Worm (Caenorhabditis elegans) whole organism, L1 larva: Measurements from ENCODE around the gene bath-20.

Experiments
- C04F5.9 ChIP-seq: sonication (generic microtip); optimal IDR thresholded peaks from 2 replicates; lab custom pipeline; 2016; ENCODE audit warnings: missing genetic modification characterization, missing compliant biosample characterization
- C16A3.4 ChIP-seq: fragments of 150-350 bp; optimal IDR thresholded peaks from 2 replicates; lab custom pipeline; 2014; ENCODE audit warnings: missing biosample characterization, missing genetic modification characterization
- F16B12.6 ChIP-seq: fragments of 150-350 bp; optimal IDR thresholded peaks from 2 replicates; lab custom pipeline; 2014; ENCODE audit warnings: missing biosample characterization, missing genetic modification characterization
- Y116A8C.19 ChIP-seq: sonication (generic microtip); optimal IDR thresholded peaks from 2 replicates; lab custom pipeline; 2016; ENCODE audit warnings: missing compliant biosample characterization, missing genetic modification characterization, borderline replicate concordance
- alr-1 ChIP-seq: fragments of 200-800 bp; sonication (Bioruptor generic); optimal IDR thresholded peaks from 2 replicates; lab custom pipeline; 2018; ENCODE audit warnings: borderline replicate concordance, mild to moderate bottlenecking, missing genetic modification characterization, missing compliant biosample characterization
- ceh-88 ChIP-seq: fragments of 200-800 bp; sonication (Bioruptor generic); IDR thresholded peaks from 2 replicates; pipeline ENCODE4 v1.3.6; 2022; ENCODE audit warnings: missing genetic modification characterization, missing compliant biosample characterization
- dsc-1 ChIP-seq: sonication (generic microtip); optimal IDR thresholded peaks from 2 replicates; lab custom pipeline; 2016; ENCODE audit warnings: mild to moderate bottlenecking, missing genetic modification characterization, missing compliant biosample characterization
- efl-1 ChIP-seq, 4 experiments: fragments of 150-350 bp; optimal IDR thresholded peaks in 3 of 4; peaks in 1 of 4; 1 replicate in 1 of 4; 2 replicates in 3 of 4; lab custom pipeline; 2014; ENCODE audit warnings: missing biosample characterization in 2 of 4, missing genetic modification characterization in 2 of 4, missing genetic modification reagents in 2 of 4
- egl-27 ChIP-seq, 2 experiments: fragments of 150-350 bp in 1 of 2; sonication (generic microtip); optimal IDR thresholded peaks; 3 replicates each; lab custom pipeline; 2017 to 2018; ENCODE audit warnings: missing biosample characterization in 2 of 2, missing genetic modification characterization in 2 of 2, missing genetic modification reagents in 2 of 2
- elt-2 ChIP-seq: sonication (generic microtip); optimal IDR thresholded peaks from 2 replicates; lab custom pipeline; 2016; ENCODE audit warnings: missing genetic modification characterization, mild to moderate bottlenecking, inconsistent platforms, missing compliant biosample characterization, missing genetic modification reagents
- ets-5 ChIP-seq: fragments of 200-800 bp; sonication (Bioruptor generic); IDR thresholded peaks from 2 replicates; pipeline ENCODE4 v1.3.6; 2022; ENCODE audit warnings: missing genetic modification characterization, missing compliant biosample characterization
- fkh-10 ChIP-seq: sonication (generic microtip); optimal IDR thresholded peaks from 2 replicates; lab custom pipeline; 2017; ENCODE audit warnings: missing biosample characterization, missing genetic modification reagents, missing genetic modification characterization
- fkh-4 ChIP-seq: sonication (generic microtip); optimal IDR thresholded peaks from 2 replicates; lab custom pipeline; 2016; ENCODE audit warnings: missing compliant biosample characterization, missing genetic modification characterization, borderline replicate concordance
- fkh-8 ChIP-seq: sonication (generic microtip); optimal IDR thresholded peaks from 2 replicates; lab custom pipeline; 2016; ENCODE audit warnings: mild to moderate bottlenecking, missing genetic modification characterization, missing compliant biosample characterization
- hlh-17 ChIP-seq: fragments of 200-800 bp; sonication (Bioruptor generic); optimal IDR thresholded peaks from 2 replicates; lab custom pipeline; 2018; ENCODE audit warnings: missing genetic modification characterization, mild to moderate bottlenecking, missing compliant biosample characterization, moderate library complexity, borderline replicate concordance
- jun-1 ChIP-seq: fragments of 150-350 bp; optimal IDR thresholded peaks from 2 replicates; lab custom pipeline; 2014; ENCODE audit warnings: missing biosample characterization, missing genetic modification reagents, missing genetic modification characterization
- lin-14 ChIP-seq: fragments of 200-800 bp; sonication (Bioruptor generic); optimal IDR thresholded peaks from 2 replicates; lab custom pipeline; 2018; ENCODE audit warnings: mild to moderate bottlenecking, missing genetic modification characterization, moderate library complexity, missing compliant biosample characterization
- lin-35 ChIP-seq, 2 experiments: fragments of 150-350 bp; optimal IDR thresholded peaks; 2 replicates each; lab custom pipeline; 2014; ENCODE audit warnings: missing biosample characterization in 2 of 2, missing genetic modification characterization in 2 of 2, missing genetic modification reagents in 2 of 2
- nhr-11 ChIP-seq: fragments of 150-350 bp; optimal IDR thresholded peaks from 2 replicates; lab custom pipeline; 2014; ENCODE audit warnings: missing biosample characterization, missing genetic modification characterization
- nhr-19 ChIP-seq: fragments of 200-800 bp; sonication (Bioruptor generic); conservative IDR thresholded peaks from 2 replicates; pipeline ENCODE4 v1.3.6; 2022; ENCODE audit warnings: missing genetic modification characterization, missing compliant biosample characterization
- nhr-28 ChIP-seq: fragments of 150-350 bp; optimal IDR thresholded peaks from 2 replicates; lab custom pipeline; 2014; ENCODE audit warnings: missing biosample characterization, missing genetic modification characterization
- nhr-77 ChIP-seq: fragments of 150-350 bp; optimal IDR thresholded peaks from 2 replicates; lab custom pipeline; 2014; ENCODE audit warnings: missing biosample characterization, missing genetic modification characterization
- nhr-84 ChIP-seq: sonication (generic microtip); optimal IDR thresholded peaks from 2 replicates; lab custom pipeline; 2017; ENCODE audit warnings: missing biosample characterization, missing genetic modification characterization
- nhr-85 ChIP-seq: sonication (generic microtip); peaks from one replicate; lab custom pipeline; 2016; ENCODE audit warnings: missing genetic modification characterization, inconsistent platforms, missing compliant biosample characterization
- pqm-1 ChIP-seq: sonication (generic microtip); optimal IDR thresholded peaks from 3 replicates; lab custom pipeline; 2017; ENCODE audit warnings: missing biosample characterization, missing genetic modification characterization
- rnt-1 ChIP-seq: sonication (generic microtip); optimal IDR thresholded peaks from 2 replicates; lab custom pipeline; 2016; ENCODE audit warnings: mild to moderate bottlenecking, missing genetic modification characterization, moderate library complexity, missing compliant biosample characterization
- skn-1 ChIP-seq: fragments of 150-350 bp; optimal IDR thresholded peaks from 2 replicates; lab custom pipeline; 2014; ENCODE audit warnings: missing biosample characterization, missing genetic modification characterization
- sptf-1 ChIP-seq: fragments of 150-350 bp; optimal IDR thresholded peaks from 2 replicates; lab custom pipeline; 2014; ENCODE audit warnings: missing biosample characterization, missing genetic modification characterization
- unc-130 ChIP-seq: fragments of 150-350 bp; optimal IDR thresholded peaks from 2 replicates; lab custom pipeline; 2017; ENCODE audit warnings: missing biosample characterization, missing genetic modification characterization, inconsistent platforms
- unc-30 ChIP-seq: sonication (generic microtip); optimal IDR thresholded peaks from 2 replicates; lab custom pipeline; 2017; ENCODE audit warnings: missing biosample characterization, missing genetic modification characterization
- unc-98 ChIP-seq: fragments of 200-800 bp; sonication (Bioruptor generic); IDR thresholded peaks from 2 replicates; pipeline ENCODE4 v1.3.6; 2022; ENCODE audit warnings: missing genetic modification characterization, missing compliant biosample characterization
- ztf-4 ChIP-seq: fragments of 150-350 bp; optimal IDR thresholded peaks from 2 replicates; lab custom pipeline; 2014; ENCODE audit warnings: missing biosample characterization, missing genetic modification characterization

bath-20 gene

DNA sequence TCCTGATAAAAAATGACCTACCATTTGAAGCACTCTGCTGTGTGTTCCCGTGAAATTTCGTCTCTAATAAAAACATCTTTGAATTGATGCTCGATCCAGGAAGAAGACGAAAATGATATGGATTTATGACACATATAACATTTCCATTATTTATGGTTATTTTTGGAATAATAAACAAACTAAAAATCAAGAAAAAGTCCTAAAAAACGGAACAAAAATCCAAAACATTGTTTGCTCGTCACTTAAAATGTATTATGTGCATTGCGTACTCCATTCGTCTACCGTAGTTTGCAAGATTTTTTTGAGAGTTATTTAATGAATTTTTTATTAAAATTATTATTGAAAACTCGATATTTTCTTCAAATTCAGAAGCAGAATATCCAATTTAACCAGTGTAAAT is at the start of gene bath-20:
bath-20 (minus strand) TSS at position 101 of the 400 bp plus-strand sequence.
- no peak for TF ChIP-seq efl-1 (optimal IDR thresholded peaks at IDR 0.05; lab: Kevin White, UChicago)
- TF ChIP-seq efl-1 (GFP tag; optimal IDR thresholded peaks at IDR 0.05 in 1 of 2; lab: Kevin White, UChicago), result peak in 1 of 2 experiments; percentile 41
- no peak for TF ChIP-seq nhr-77

DNA sequence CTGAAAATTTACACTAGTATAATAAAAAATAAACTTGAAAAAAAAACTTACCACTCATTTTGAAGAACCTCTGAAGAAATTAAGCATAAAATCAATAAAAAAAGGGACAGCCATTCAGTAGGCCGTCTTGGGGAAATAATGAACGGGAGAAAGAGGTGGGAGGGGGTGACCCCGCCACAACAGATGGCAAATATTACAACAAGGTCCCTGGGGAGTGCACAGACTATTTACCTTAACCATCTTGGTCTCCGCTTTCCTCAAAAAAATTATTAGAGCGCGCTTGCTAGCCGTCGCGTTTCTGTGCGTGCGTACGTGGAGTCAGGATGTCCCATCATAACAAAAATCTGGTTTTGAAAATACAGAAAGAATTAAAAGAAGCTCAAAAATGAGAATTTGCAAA is 49.6 kb upstream of the bath-20 start, which contains the start of gene T16A1.10:
T16A1.10 (minus strand) TSS at position 123 of the 400 bp plus-strand sequence.
- TF ChIP-seq C04F5.9 (tag; lab: Kevin White, UChicago) (no peak), efl-1 (optimal IDR thresholded peaks at IDR 0.05; lab: Kevin White, UChicago) (no peak), efl-1 (GFP tag; optimal IDR thresholded peaks at IDR 0.05 in 1 of 2; lab: Kevin White, UChicago) (peak in 1 of 2 experiments; percentile 17)

DNA sequence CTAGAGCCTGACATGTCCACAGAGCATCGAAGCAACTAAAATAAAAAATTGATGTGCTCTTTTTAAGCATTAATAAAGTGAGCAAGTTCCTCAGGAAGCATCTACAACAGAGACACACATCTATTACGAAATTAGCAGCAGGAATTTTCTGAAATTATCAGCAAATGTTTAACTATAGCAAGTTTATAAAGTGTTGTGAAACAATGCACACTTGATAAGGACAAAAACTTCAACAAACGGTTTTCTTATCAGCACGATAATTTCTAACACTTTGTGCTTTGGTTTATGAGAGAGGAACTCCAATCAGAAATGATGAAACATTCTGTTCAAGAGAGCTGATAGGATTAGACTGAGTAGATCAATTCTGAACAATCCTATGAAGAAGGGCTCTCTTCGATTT is 48.3 kb upstream of the bath-20 start, which contains the start of gene trpl-5:
trpl-5 (minus strand) TSS at position 32 of the 400 bp plus-strand sequence.
- peak; percentile 94 for TF ChIP-seq elt-2 (tag; lab: Kevin White, UChicago)
- TF ChIP-seq unc-30 (tag; lab: Kevin White, UChicago), result no peak
- no peak for TF ChIP-seq fkh-8 (tag; lab: Kevin White, UChicago)
- no peak for TF ChIP-seq nhr-85
- TF ChIP-seq lin-35 (GFP tag; optimal IDR thresholded peaks at IDR 0.05; lab: Kevin White, UChicago), result peak in 1 of 2 experiments; percentile 17
- peak; percentile 59 for TF ChIP-seq jun-1 (tag; lab: Kevin White, UChicago)
- peak; percentile 81 for TF ChIP-seq pqm-1 (tag; lab: Kevin White, UChicago)
- no peak for TF ChIP-seq lin-14 (GFP tag; lab: Kevin White, UChicago)
- TF ChIP-seq rnt-1 (tag; lab: Kevin White, UChicago), result no peak

DNA sequence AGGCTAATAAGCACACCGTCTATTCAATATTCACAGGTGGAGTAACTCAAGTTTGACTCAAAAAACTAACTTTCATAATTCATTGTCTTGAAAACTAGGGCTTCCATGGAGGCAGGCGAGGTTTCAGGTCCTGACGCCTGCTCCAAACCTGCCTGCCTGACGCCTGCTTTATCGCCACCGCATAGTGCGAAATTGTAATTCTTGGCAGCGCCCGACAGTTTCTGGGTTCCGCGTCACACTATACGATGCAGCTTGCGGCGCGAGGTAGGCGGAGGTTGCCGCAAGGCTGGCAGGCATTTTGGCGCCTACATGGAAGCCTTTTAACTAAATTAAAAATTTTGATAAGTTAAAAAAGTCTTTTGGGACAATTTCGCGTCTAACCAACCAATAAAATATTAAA is 44.9 kb upstream of the bath-20 start:
- TF ChIP-seq ets-5, result no peak
- no peak for TF ChIP-seq unc-130
- no peak for TF ChIP-seq unc-98 (GFP tag; lab: Robert Waterston, UW)
- no peak for TF ChIP-seq fkh-10
- TF ChIP-seq hlh-17 (GFP tag; lab: Kevin White, UChicago), result no peak
- TF ChIP-seq Y116A8C.19 (tag; lab: Kevin White, UChicago), result no peak
- TF ChIP-seq F16B12.6 (tag; lab: Kevin White, UChicago), result no peak
- no peak for TF ChIP-seq rnt-1 (tag; lab: Kevin White, UChicago)
- TF ChIP-seq fkh-4 (tag; lab: Kevin White, UChicago), result no peak
- no peak for TF ChIP-seq egl-27 (tag; optimal IDR thresholded peaks at IDR 0.05; lab: Kevin White, UChicago)

DNA sequence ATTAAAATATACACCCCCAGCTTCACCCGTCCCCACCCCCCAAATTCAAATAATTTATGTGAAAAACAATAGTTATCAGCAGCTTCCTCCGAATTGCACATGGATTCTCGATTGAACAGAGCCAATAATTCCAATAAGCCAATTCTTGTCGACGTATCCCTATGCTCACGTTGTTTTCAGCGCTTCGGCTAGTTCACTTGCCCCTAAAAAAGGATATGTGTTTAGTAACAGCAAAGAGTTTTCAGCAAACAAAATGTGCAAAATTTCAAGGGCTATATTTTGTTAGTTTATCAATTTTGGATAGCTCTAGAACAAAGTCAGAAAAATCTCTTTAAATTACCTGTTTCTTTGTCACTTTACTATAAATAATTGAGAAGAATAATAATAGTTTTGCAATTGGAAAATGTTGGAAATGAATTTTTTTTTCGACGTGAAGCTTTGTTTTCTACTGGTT is 41.4 kb upstream of the bath-20 start, which contains the start of the genes T16A1.5 and fbxc-49:
T16A1.5 (minus strand) TSS at position 101 of the 454 bp plus-strand sequence.
fbxc-49 (plus strand) TSS at position 404 of the 454 bp plus-strand sequence.
- TF ChIP-seq nhr-84 (tag; lab: Kevin White, UChicago), result no peak
- TF ChIP-seq sptf-1 (tag; lab: Kevin White, UChicago), result no peak
- TF ChIP-seq, all 84 proteins: peak for 0

DNA sequence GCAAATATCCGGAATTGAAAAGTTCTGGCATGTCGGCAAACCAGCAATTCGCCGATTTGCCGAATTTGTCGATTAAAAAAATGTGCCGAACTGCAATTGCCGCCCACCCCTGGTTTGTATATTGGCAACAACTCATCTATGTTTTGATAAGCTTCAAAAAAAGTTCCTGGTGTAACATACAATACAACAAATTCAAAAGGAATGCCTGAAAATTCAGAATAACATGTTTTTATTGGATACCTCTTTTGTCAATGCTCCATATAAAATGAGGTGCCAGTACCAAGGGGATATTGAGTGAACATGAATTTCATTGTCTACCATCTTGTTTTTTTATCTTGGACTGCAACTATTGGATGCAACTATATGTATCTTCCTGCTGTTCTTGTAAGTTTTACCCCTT is 38.9 kb upstream of the bath-20 start, which contains the start of gene T16A1.4:
T16A1.4 (plus strand) TSS at position 301 of the 400 bp plus-strand sequence.
- TF ChIP-seq nhr-11, result no peak
- TF ChIP-seq unc-30 (tag; lab: Kevin White, UChicago), result no peak
- TF ChIP-seq efl-1 (optimal IDR thresholded peaks at IDR 0.05; lab: Kevin White, UChicago), result no peak
- no peak for TF ChIP-seq efl-1 (GFP tag; optimal IDR thresholded peaks at IDR 0.05 in 1 of 2; lab: Kevin White, UChicago)
- TF ChIP-seq C16A3.4, result no peak
- TF ChIP-seq nhr-85, result no peak
- no peak for TF ChIP-seq alr-1 (tag; lab: Kevin White, UChicago)
- TF ChIP-seq, all 84 proteins: peak for 0

DNA sequence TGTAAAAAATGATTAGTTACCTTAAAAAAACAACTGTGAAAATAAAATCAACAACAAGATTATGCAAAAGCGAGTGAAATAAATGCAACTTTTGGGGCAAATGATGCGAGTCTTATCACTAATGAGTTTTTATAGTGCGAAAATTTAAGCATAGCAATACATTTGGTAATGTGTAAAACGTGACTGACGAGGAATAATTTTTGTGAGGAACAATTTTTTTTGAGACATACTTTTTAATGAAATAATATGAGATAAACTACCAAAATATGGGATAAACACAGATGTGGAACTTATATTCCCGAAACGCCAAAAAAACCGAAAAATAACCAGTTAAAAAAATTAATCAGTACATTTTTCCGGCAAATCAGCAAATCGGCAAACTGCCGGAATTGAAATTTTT is 38.1 kb upstream of the bath-20 start, which contains the start of gene F07E5.9:
F07E5.9 (minus strand) TSS at position 101 of the 400 bp plus-strand sequence.
- no peak for TF ChIP-seq efl-1 (optimal IDR thresholded peaks at IDR 0.05; lab: Kevin White, UChicago)
- TF ChIP-seq efl-1 (GFP tag; optimal IDR thresholded peaks at IDR 0.05 in 1 of 2; lab: Kevin White, UChicago), result peak in 1 of 2 experiments; percentile 9
- TF ChIP-seq skn-1 (tag; lab: Kevin White, UChicago), result no peak
- no peak for TF ChIP-seq ceh-88
- TF ChIP-seq dsc-1 (tag; lab: Kevin White, UChicago), result no peak
- no peak for TF ChIP-seq nhr-28 (tag; lab: Kevin White, UChicago)
- no peak for TF ChIP-seq ztf-4
- no peak for TF ChIP-seq nhr-19
- TF ChIP-seq, all 84 proteins: peak for 1
